Fruit fly (Drosophila melanogaster): ENCODE results near the gene Lar.

- TF ChIP-seq Sin3A (optimal IDR thresholded peaks at IDR 0.05) (no peak), Myc (optimal IDR thresholded peaks at IDR 0.05) (no peak), h (optimal IDR thresholded peaks at IDR 0.05) (no peak), insv (optimal IDR thresholded peaks at IDR 0.05) (no peak), psq (optimal IDR thresholded peaks at IDR 0.05) (no peak), ttk (optimal IDR thresholded peaks at IDR 0.05) (no peak)
Observed at dm6 chr2L:19587334-19587659, 874 bp downstream of the Lar start.
